Fruit fly (Drosophila melanogaster): Measurements from ENCODE around the gene Hrb87F.

Hrb87F gene

DNA sequence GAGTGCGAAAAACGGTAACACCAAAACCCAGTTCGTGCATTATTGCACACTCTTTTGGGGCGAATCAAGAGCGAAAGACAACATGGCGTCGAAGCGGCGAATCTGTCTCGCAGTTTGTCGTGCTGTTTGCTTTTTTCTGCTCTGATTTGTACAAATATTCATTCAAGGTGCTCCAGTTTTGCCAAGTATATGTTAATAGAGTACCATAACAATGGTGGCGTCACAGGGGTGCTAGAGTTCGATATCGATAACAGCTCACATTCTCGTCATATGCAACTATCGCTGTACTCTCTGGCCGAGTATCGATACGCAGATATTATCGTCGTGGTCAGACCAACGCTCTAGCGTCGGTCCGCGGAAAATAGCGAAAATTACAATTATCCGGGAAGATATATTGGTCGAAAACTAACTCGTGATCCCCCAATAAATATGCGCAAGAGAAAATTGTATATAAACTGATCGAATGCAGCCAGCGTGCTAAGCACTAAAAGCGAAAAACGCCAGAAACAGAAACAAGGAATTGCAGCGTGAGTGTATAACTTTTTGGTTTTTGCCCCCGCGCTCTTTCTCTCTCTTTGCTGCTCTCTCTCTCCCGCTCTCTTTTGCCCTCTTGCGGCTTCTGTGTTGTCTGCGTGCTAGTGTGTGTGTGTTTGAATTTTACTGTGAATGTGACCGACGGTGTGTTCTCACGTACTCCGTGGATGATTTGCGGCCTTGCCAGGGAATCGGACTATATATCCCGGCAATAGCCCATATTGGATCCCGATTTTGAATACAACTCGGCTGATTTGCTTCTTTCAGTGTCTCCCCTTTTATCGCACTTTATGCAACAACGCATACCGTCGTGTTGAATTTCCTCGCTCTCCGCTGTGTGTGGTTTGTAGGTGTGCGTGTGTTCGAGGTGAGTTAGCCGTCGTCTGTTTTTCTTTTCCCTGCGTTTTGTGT, 23.6 kb upstream of the Hrb87F start, which contains the start of gene flfl (continued):
- peak; percentile 17 for TF ChIP-seq CG17829 (tag; optimal IDR thresholded peaks at IDR 0.05)
- no peak for TF ChIP-seq CG7357 (GFP tag; IDR thresholded peaks at IDR 0.05)
- TF ChIP-seq CG10274 (GFP tag; optimal IDR thresholded peaks at IDR 0.05): no peak
- TF ChIP-seq Vsx1 (GFP tag; optimal IDR thresholded peaks at IDR 0.05): no peak
- peak; percentile 0 for TF ChIP-seq MTF-1 (GFP tag; optimal IDR thresholded peaks at IDR 0.05; ENCODE audit: borderline replicate concordance)
- TF ChIP-seq H15 (GFP tag; IDR thresholded peaks at IDR 0.05): no peak
- peak; percentile 34 for TF ChIP-seq CG13624 (GFP tag; optimal IDR thresholded peaks at IDR 0.05)
- peak; percentile 37 for TF ChIP-seq CG1832 (GFP tag; optimal IDR thresholded peaks at IDR 0.05)
- TF ChIP-seq gcm (GFP tag; optimal IDR thresholded peaks at IDR 0.05): peak; percentile 15
- no peak for TF ChIP-seq CG15011 (GFP tag; optimal IDR thresholded peaks at IDR 0.05)
- peak; percentile 35 for TF ChIP-seq CoRest (tag; optimal IDR thresholded peaks at IDR 0.05)
- no peak for TF ChIP-seq CG12769 (tag; optimal IDR thresholded peaks at IDR 0.05)
- peak; percentile 50 for TF ChIP-seq nerfin-1 (tag; optimal IDR thresholded peaks at IDR 0.05)
- peak; percentile 91 for TF ChIP-seq pzg (GFP tag; optimal IDR thresholded peaks at IDR 0.05)
- TF ChIP-seq bsh (GFP tag; optimal IDR thresholded peaks at IDR 0.05): peak in 1 of 2 experiments; percentile 4
- peak; percentile 31 for TF ChIP-seq Atf3 (GFP tag; optimal IDR thresholded peaks at IDR 0.05)
- no peak for TF ChIP-seq Abd-B (GFP tag; optimal IDR thresholded peaks at IDR 0.05)
- TF ChIP-seq CG18011 (GFP tag; optimal IDR thresholded peaks at IDR 0.05): peak; percentile 21
- peak; percentile 30 for TF ChIP-seq CG2712 (tag; optimal IDR thresholded peaks at IDR 0.05)
- peak in 1 of 2 experiments; percentile 26 for TF ChIP-seq Hr51 (GFP tag; optimal IDR thresholded peaks at IDR 0.05)
- peak; percentile 28 for TF ChIP-seq emc (GFP tag; optimal IDR thresholded peaks at IDR 0.05)
- TF ChIP-seq jumu (GFP tag; optimal IDR thresholded peaks at IDR 0.05): peak; percentile 35
- peak; percentile 23 for TF ChIP-seq NfI (GFP tag; optimal IDR thresholded peaks at IDR 0.05)
- TF ChIP-seq CG16863 (GFP tag; optimal IDR thresholded peaks at IDR 0.05): peak; percentile 22
- peak; percentile 42 for TF ChIP-seq CG15514 (GFP tag; optimal IDR thresholded peaks at IDR 0.05)
- TF ChIP-seq pita (GFP tag; optimal IDR thresholded peaks at IDR 0.05): no peak

DNA sequence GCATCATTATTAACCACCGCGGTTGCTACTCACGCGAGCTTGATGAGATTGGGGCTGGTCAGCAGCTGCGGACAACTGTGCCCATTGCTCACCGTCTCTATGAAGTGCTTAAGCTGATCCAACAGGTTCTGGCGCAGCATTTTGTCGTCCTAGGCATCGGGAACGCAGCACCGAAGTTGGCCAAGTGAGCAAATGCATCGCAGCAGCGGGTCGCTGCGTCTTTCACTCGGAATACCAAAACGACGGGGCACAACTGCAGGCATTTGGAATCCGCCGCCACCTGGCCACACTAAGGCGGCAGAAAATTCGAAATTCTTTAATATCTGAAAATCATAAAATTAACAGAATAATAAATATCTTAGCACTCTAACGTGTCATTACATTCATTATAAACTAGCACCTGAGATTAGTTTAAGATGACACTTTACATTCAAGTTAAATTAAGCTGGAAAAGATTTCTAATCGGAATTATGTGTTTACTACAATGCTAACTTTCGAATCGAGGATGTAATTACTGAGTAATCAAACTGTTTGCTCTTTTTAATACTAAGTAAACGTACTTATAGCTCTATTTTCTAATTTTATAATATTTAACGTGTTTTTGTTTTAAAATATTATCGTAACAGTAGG, 22.8 kb upstream of the Hrb87F start:
- 0 out of 2 replicates have a peak, but pooled peaks have one; percentile 31 for TF ChIP-seq tna (GFP tag; IDR thresholded peaks at IDR 0.05; ENCODE audit: partially characterized antibody)
- no peak for TF ChIP-seq CG17361 (GFP tag; IDR thresholded peaks at IDR 0.05)
- TF ChIP-seq CG33213 (GFP tag; optimal IDR thresholded peaks at IDR 0.05): peak; percentile 40
- TF ChIP-seq ato (GFP tag; IDR thresholded peaks at IDR 0.05; ENCODE audit: partially characterized antibody): no peak
- TF ChIP-seq Elba2 (GFP tag; optimal IDR thresholded peaks at IDR 0.05): no peak
- TF ChIP-seq CG4820 (GFP tag; optimal IDR thresholded peaks at IDR 0.05): no peak
- TF ChIP-seq dmrt11E (tag; optimal IDR thresholded peaks at IDR 0.05): no peak
- no peak for TF ChIP-seq CrebB (tag; optimal IDR thresholded peaks at IDR 0.05)
- TF ChIP-seq lbe (GFP tag; optimal IDR thresholded peaks at IDR 0.05): no peak
- peak; percentile 1 for TF ChIP-seq YL-1 (GFP tag; optimal IDR thresholded peaks at IDR 0.05)
- no peak for TF ChIP-seq Eip74EF (GFP tag; optimal IDR thresholded peaks at IDR 0.05)
- peak; percentile 70 for TF ChIP-seq Med (GFP tag)
- no peak for TF ChIP-seq fu2 (GFP tag; optimal IDR thresholded peaks at IDR 0.05)
- TF ChIP-seq knrl (GFP tag; IDR thresholded peaks at IDR 0.05; ENCODE audit: partially characterized antibody): 0 out of 3 replicates have a peak, but pooled peaks have one; percentile 21
- peak; percentile 10 for TF ChIP-seq CG17829 (tag; optimal IDR thresholded peaks at IDR 0.05)
- TF ChIP-seq HmgZ (tag; optimal IDR thresholded peaks at IDR 0.05): no peak
- peak; percentile 41; the same call in 1 of the 3 replicates for TF ChIP-seq ci (GFP tag; IDR thresholded peaks at IDR 0.05)
- TF ChIP-seq odd (GFP tag; optimal IDR thresholded peaks at IDR 0.05): no peak
- TF ChIP-seq vvl (GFP tag; IDR thresholded peaks at IDR 0.05): 0 out of 2 replicates have a peak, but pooled peaks have one; percentile 18
- TF ChIP-seq CG1602 (GFP tag; optimal IDR thresholded peaks at IDR 0.05): no peak
- peak; percentile 86 for TF ChIP-seq gfzf (GFP tag; optimal IDR thresholded peaks at IDR 0.05)
